Worm (Caenorhabditis elegans): ENCODE results near the gene rsp-8.

The rsp-8 gene

DNA sequence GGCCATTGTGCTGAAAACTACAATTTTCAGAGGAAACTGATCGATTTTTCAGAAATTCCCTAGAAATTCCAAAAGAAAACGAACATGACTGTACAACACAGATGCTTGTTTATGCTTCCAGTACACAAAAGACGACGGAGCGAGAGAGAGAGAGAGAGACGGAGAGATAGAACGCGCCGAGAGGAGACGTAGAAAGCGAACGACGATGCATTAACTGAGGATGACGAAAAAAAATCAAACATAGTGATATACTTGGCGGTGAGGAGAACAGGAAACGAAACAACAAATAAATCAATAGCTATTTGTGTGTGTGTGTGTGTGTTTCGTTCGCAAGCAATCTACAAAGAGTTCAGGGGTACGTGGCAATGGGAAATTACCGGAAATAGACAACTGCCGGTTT lies 8.6 kb downstream of the rsp-8 start (continued):
- peak; percentile 18 for TF ChIP-seq dpl-1 (GFP tag; optimal IDR thresholded peaks at IDR 0.05)
- no peak for TF ChIP-seq ZK337.2 (GFP tag; IDR thresholded peaks at IDR 0.05)
- TF ChIP-seq dmd-6 (GFP tag; IDR thresholded peaks at IDR 0.05), result no peak
- no peak for TF ChIP-seq F10B5.3 (tag; optimal IDR thresholded peaks at IDR 0.05)
- no peak for TF ChIP-seq sdz-12 (GFP tag; optimal IDR thresholded peaks at IDR 0.05)
- TF ChIP-seq ces-1 (GFP tag; optimal IDR thresholded peaks at IDR 0.05), result no peak
- peak in 1 of 2 experiments; percentile 45 for TF ChIP-seq daf-16 (GFP tag; optimal IDR thresholded peaks at IDR 0.05)
- peak; percentile 90 for TF ChIP-seq daf-16 (tag; optimal IDR thresholded peaks at IDR 0.05)
- TF ChIP-seq lir-3 (tag; optimal IDR thresholded peaks at IDR 0.05), result no peak
- TF ChIP-seq mes-2 (tag; optimal IDR thresholded peaks at IDR 0.05; ENCODE audit: poor library complexity, severe bottlenecking), result peak; percentile 58
- no peak for TF ChIP-seq snpc-1.2 (GFP tag; IDR thresholded peaks at IDR 0.05)

DNA sequence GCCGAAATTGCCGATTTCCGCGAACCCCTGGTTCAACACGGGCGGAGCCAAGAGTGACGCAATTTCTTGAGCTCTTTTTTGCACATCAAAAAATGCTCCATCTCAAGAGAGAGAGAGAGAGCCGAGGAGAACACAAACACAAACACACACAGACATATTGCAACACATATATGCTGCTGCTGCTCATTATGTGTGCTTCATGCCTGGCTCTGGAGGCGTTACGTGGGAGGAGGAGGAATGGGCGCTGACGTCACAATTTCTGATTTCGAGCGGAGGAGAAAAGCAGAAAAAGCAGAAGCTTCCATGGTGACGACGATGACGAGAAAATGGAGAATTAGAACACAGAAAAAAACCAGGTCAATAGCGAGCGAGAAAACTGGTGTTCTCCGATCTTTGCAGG lies 9.8 kb downstream of the rsp-8 start:
- no peak for TF ChIP-seq fos-1 (tag; optimal IDR thresholded peaks at IDR 0.05)
- no peak for TF ChIP-seq Y75B8A.6 (GFP tag; IDR thresholded peaks at IDR 0.05)
- no peak for TF ChIP-seq dpl-1 (GFP tag; optimal IDR thresholded peaks at IDR 0.05)
- peak; percentile 9 for TF ChIP-seq hlh-30 (tag; optimal IDR thresholded peaks at IDR 0.05; ENCODE audit: insufficient read depth)
- peak; percentile 9 for TF ChIP-seq nhr-11 (tag; optimal IDR thresholded peaks at IDR 0.05)
- no peak for TF ChIP-seq lin-29 (GFP tag; IDR thresholded peaks at IDR 0.05)
- TF ChIP-seq daf-8 (GFP tag; IDR thresholded peaks at IDR 0.05), result no peak
- TF ChIP-seq set-16 (GFP tag; IDR thresholded peaks at IDR 0.05), result 0 out of 2 replicates have a peak, but pooled peaks have one; percentile 19
- TF ChIP-seq unc-62 (GFP tag; optimal IDR thresholded peaks at IDR 0.05 in 1 of 2), result peak in 1 of 2 experiments; percentile 50
- TF ChIP-seq unc-62 (tag; optimal IDR thresholded peaks at IDR 0.05), result no peak
- no peak for TF ChIP-seq tag-97 (GFP tag; IDR thresholded peaks at IDR 0.05)
- TF ChIP-seq hif-1 (tag; optimal IDR thresholded peaks at IDR 0.05), result peak in 1 of 2 experiments; percentile 10
- TF ChIP-seq lsy-2 (tag; optimal IDR thresholded peaks at IDR 0.05), result peak in 1 of 2 experiments; percentile 51
- no peak for TF ChIP-seq php-3 (GFP tag; IDR thresholded peaks at IDR 0.05)
- TF ChIP-seq nhr-42 (GFP tag; IDR thresholded peaks at IDR 0.05), result no peak
- no peak for TF ChIP-seq unc-130 (GFP tag; optimal IDR thresholded peaks at IDR 0.05)
- 0 out of 2 replicates have a peak, but pooled peaks have one; percentile 2 for TF ChIP-seq ZK337.2 (GFP tag; IDR thresholded peaks at IDR 0.05)
- no peak for TF ChIP-seq T20F7.1 (GFP tag; optimal IDR thresholded peaks at IDR 0.05)
- TF ChIP-seq hlh-11 (tag; optimal IDR thresholded peaks at IDR 0.05), result peak; percentile 9
- TF ChIP-seq vab-7 (GFP tag; IDR thresholded peaks at IDR 0.05), result no peak
- no peak for TF ChIP-seq nhr-41 (GFP tag; IDR thresholded peaks at IDR 0.05)
- TF ChIP-seq mdl-1 (tag; optimal IDR thresholded peaks at IDR 0.05), result peak in 1 of 2 experiments; percentile 33
- TF ChIP-seq arid-1 (GFP tag; conservative IDR thresholded peaks at IDR 0.05), result no peak
- no peak for TF ChIP-seq Y105C5A.15 (GFP tag; IDR thresholded peaks at IDR 0.05)
- TF ChIP-seq nhr-48 (tag; optimal IDR thresholded peaks at IDR 0.05), result no peak
- no peak for TF ChIP-seq lin-15B (tag; optimal IDR thresholded peaks at IDR 0.05)
- no peak for TF ChIP-seq lir-3 (tag; optimal IDR thresholded peaks at IDR 0.05)
- TF ChIP-seq zfp-2 (tag; optimal IDR thresholded peaks at IDR 0.05), result no peak
- no peak for TF ChIP-seq ceh-62 (tag; optimal IDR thresholded peaks at IDR 0.05)
- peak; percentile 32 for TF ChIP-seq mep-1 (tag; optimal IDR thresholded peaks at IDR 0.05)
- peak; percentile 41 for TF ChIP-seq mes-2 (tag; optimal IDR thresholded peaks at IDR 0.05; ENCODE audit: poor library complexity, severe bottlenecking)
- TF ChIP-seq rbr-2 (tag; optimal IDR thresholded peaks at IDR 0.05), result no peak
- TF ChIP-seq ama-1 (optimal IDR thresholded peaks at IDR 0.05), result no peak
- no peak for TF ChIP-seq dve-1 (tag; optimal IDR thresholded peaks at IDR 0.05; ENCODE audit: insufficient read depth)
- peak; percentile 4 for TF ChIP-seq mxl-3 (GFP tag; optimal IDR thresholded peaks at IDR 0.05)
- no peak for TF ChIP-seq sdz-12 (GFP tag; optimal IDR thresholded peaks at IDR 0.05)
- no peak for TF ChIP-seq daf-16 (GFP tag; optimal IDR thresholded peaks at IDR 0.05)
- no peak for TF ChIP-seq daf-16 (tag; optimal IDR thresholded peaks at IDR 0.05)
- peak; percentile 66 for TF ChIP-seq aha-1 (tag)
- no peak for TF ChIP-seq pha-4 (GFP tag; IDR thresholded peaks at IDR 0.05)
- no peak for TF ChIP-seq pha-4 (tag; optimal IDR thresholded peaks at IDR 0.05)
- no peak for TF ChIP-seq nhr-28 (tag; optimal IDR thresholded peaks at IDR 0.05)
- TF ChIP-seq dmd-9 (GFP tag; IDR thresholded peaks at IDR 0.05), result no peak
- peak; percentile 25; the same call in 1 of the 2 replicates for TF ChIP-seq hmg-1.1 (GFP tag; IDR thresholded peaks at IDR 0.05)
- TF ChIP-seq F44E2.7 (GFP tag; IDR thresholded peaks at IDR 0.05), result no peak

Measured in whole organism, L4 larva.